Worm (Caenorhabditis elegans): ENCODE results near the gene Y27F2A.6.
"Not testable (repeated sequence)": the region's sequence is repeated elsewhere in the genome, so short reads cannot be mapped to it uniquely, and the experiment has no call there.

Gene Y27F2A.6

DNA sequence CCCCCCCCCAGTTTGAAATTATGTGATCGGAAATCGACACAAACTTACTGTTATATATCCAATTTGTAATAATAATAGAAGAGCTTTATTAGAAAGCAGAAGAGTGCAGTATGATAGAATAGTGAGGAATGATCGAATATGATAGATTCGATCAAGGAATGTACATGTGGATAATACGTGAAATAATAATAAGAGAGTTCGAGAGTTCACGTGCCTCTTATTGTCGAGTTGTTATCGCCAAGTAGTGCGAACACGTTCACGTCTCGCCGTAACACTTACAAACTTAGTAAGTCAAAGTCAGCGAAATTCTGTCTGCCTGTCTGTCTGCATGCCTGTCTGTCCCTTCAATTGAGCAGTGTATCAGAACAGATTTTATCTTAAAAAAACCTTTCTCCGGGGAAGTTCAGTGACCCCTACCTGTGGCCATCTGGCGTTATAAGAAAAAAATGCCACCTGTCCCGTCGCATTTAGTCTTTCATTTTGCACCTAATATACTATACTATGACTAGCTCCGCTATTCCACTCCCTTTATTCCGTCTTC lies at the start of gene Y27F2A.6, which contains the start of gene Y27F2A.8:
Y27F2A.6 (minus strand) TSS at position 101 of the 541 bp plus-strand sequence.
Y27F2A.8 (plus strand) TSS at position 491 of the 541 bp plus-strand sequence.
- TF ChIP-seq T22C8.4 (GFP tag; IDR thresholded peaks at IDR 0.05); med-1 (GFP tag; optimal IDR thresholded peaks at IDR 0.05; ENCODE audit: insufficient read depth); ref-1 (GFP tag; conservative IDR thresholded peaks at IDR 0.05): not testable (repeated sequence)

DNA sequence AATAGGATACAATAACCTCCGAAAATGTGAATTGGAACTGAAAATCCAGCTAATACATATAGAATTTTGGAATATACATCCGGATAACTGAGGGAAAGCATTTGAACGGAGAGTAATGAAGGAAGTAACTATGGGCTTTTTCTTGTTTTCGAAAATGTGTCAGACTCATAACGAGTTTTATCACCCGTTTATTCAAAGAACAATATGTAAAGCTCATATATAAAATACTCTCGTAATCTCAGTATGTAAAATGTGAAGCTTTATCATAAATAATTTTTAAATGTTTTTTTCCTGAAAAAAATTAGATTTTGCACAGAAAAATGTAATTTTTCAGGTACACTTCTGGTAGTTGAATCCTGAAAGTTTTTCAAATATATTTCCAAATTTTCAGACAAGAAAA lies 47.2 kb upstream of the Y27F2A.6 start, which contains the start of gene srh-297:
srh-297 (minus strand) TSS at position 101 of the 400 bp plus-strand sequence.
- TF ChIP-seq ztf-23 (GFP tag; IDR thresholded peaks at IDR 0.05) = no peak
- TF ChIP-seq T22C8.4 (GFP tag; IDR thresholded peaks at IDR 0.05) = no peak
- no peak for TF ChIP-seq med-1 (GFP tag; optimal IDR thresholded peaks at IDR 0.05; ENCODE audit: insufficient read depth)
- no peak for TF ChIP-seq klf-2 (GFP tag; conservative IDR thresholded peaks at IDR 0.05)
- TF ChIP-seq ztf-29 (GFP tag; IDR thresholded peaks at IDR 0.05) = no peak
- no peak for TF ChIP-seq cog-1 (tag; optimal IDR thresholded peaks at IDR 0.05)
- TF ChIP-seq ref-1 (GFP tag; conservative IDR thresholded peaks at IDR 0.05) = no peak
- no peak for TF ChIP-seq tab-1 (GFP tag; IDR thresholded peaks at IDR 0.05)
- TF ChIP-seq flt-1 (GFP tag; IDR thresholded peaks at IDR 0.05) = no peak

DNA sequence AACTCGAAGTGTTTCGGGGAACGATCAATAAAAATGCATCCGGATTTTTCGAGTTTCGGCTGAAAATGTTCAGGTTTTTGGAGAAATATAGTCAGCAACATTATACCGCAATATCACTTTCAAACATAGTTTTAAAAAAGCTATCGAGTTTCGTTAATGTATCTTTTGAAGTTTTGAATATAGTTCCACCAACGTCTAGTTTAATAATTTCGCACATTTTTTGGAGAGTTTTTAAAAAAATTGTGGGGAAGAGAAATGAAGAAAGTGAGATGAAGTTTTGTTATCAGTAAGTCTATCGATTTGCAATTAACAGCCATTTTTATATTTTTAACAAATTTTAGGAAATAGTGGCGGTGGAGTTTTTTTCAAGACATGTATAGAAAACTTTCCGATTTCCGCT lies 42.6 kb upstream of the Y27F2A.6 start, which contains the start of gene ZC239.17:
ZC239.17 (minus strand) TSS at position 101 of the 400 bp plus-strand sequence.
- TF ChIP-seq klf-2 (GFP tag; conservative IDR thresholded peaks at IDR 0.05) (no peak), med-1 (GFP tag; optimal IDR thresholded peaks at IDR 0.05; ENCODE audit: insufficient read depth) (no peak), ztf-29 (GFP tag; IDR thresholded peaks at IDR 0.05) (no peak), flt-1 (GFP tag; IDR thresholded peaks at IDR 0.05) (no peak), tab-1 (GFP tag; IDR thresholded peaks at IDR 0.05) (no peak), T22C8.4 (GFP tag; IDR thresholded peaks at IDR 0.05) (no peak), ref-1 (GFP tag; conservative IDR thresholded peaks at IDR 0.05) (no peak), cog-1 (tag; optimal IDR thresholded peaks at IDR 0.05) (no peak), ztf-23 (GFP tag; IDR thresholded peaks at IDR 0.05) (no peak)

DNA sequence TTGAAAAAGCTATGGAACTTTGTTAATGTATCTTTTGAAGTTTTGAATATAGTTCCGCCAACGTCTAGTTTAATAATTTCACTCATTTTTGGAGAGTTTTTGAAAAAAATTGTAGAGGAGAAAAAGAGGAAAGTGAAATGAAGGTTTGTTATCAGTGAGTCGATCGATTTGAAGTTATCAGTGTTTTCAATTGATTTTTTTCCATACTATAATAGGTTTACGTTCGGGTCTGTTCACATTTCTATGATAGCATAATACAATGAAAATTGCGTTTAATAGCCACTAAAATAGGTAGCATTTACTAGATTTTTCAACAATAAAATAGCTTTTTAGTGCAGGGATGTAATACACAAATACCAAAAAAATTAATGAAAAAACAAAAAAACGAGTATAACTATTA lies 42.0 kb upstream of the Y27F2A.6 start, which contains the start of gene ZC239.16:
ZC239.16 (minus strand) TSS at position 120 of the 400 bp plus-strand sequence.
- TF ChIP-seq flt-1 (GFP tag; IDR thresholded peaks at IDR 0.05) (no peak), klf-2 (GFP tag; conservative IDR thresholded peaks at IDR 0.05) (no peak), T22C8.4 (GFP tag; IDR thresholded peaks at IDR 0.05) (no peak), tab-1 (GFP tag; IDR thresholded peaks at IDR 0.05) (no peak), ztf-23 (GFP tag; IDR thresholded peaks at IDR 0.05) (no peak), med-1 (GFP tag; optimal IDR thresholded peaks at IDR 0.05; ENCODE audit: insufficient read depth) (no peak), ref-1 (GFP tag; conservative IDR thresholded peaks at IDR 0.05) (no peak), cog-1 (tag; optimal IDR thresholded peaks at IDR 0.05) (no peak), ztf-29 (GFP tag; IDR thresholded peaks at IDR 0.05) (no peak)

DNA sequence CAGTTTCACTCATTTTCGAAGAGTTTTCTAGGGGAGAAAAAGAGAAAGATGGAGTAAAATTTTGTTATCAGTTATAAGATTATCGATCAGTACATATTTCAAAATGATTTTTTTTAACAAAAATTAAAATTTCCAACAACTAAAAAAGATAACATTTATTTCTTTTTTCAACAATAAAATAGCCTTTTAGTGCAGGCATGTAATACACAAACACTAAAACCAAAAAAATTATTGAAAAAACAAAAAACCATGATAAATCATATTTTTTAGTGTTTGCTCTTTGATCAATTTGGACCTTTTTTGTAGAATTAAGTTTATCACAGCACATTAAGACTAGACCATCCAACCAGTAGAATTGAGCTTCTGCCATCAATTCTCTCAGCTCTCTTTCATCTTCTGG lies 41.4 kb upstream of the Y27F2A.6 start, which contains the start of gene ZC239.15:
ZC239.15 (minus strand) TSS at position 101 of the 400 bp plus-strand sequence.
- TF ChIP-seq T22C8.4 (GFP tag; IDR thresholded peaks at IDR 0.05) = no peak
- TF ChIP-seq ztf-29 (GFP tag; IDR thresholded peaks at IDR 0.05) = no peak
- TF ChIP-seq cog-1 (tag; optimal IDR thresholded peaks at IDR 0.05) = no peak
- no peak for TF ChIP-seq med-1 (GFP tag; optimal IDR thresholded peaks at IDR 0.05; ENCODE audit: insufficient read depth)

DNA sequence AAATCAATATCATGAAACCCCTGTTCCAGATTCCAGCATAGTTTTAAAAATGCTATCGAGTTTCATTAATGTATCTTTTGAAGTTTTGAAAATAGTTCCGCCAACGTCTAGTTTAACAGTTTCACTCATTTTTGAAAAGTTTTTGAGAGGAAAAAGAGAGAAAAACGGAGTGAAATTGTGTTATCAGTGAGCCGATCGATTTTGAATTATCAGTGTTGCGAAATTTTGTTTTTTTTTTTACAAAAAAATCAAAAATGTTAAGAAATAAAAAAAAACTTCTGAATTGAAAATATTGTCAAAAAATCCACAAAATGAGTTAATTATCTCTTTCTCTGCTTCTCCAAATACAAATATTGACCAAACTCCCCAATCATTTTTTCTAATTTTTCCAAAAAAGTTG lies 39.5 kb upstream of the Y27F2A.6 start, which contains the start of gene ZC239.13:
ZC239.13 (minus strand) TSS at position 154 of the 400 bp plus-strand sequence.
- no peak for TF ChIP-seq ref-1 (GFP tag; conservative IDR thresholded peaks at IDR 0.05)
- TF ChIP-seq cog-1 (tag; optimal IDR thresholded peaks at IDR 0.05) = no peak
- no peak for TF ChIP-seq T22C8.4 (GFP tag; IDR thresholded peaks at IDR 0.05)
- no peak for TF ChIP-seq tab-1 (GFP tag; IDR thresholded peaks at IDR 0.05)
- no peak for TF ChIP-seq klf-2 (GFP tag; conservative IDR thresholded peaks at IDR 0.05)
- TF ChIP-seq flt-1 (GFP tag; IDR thresholded peaks at IDR 0.05) = no peak
- TF ChIP-seq med-1 (GFP tag; optimal IDR thresholded peaks at IDR 0.05; ENCODE audit: insufficient read depth) = no peak
- TF ChIP-seq ztf-29 (GFP tag; IDR thresholded peaks at IDR 0.05) = no peak
- no peak for TF ChIP-seq ztf-23 (GFP tag; IDR thresholded peaks at IDR 0.05)

DNA sequence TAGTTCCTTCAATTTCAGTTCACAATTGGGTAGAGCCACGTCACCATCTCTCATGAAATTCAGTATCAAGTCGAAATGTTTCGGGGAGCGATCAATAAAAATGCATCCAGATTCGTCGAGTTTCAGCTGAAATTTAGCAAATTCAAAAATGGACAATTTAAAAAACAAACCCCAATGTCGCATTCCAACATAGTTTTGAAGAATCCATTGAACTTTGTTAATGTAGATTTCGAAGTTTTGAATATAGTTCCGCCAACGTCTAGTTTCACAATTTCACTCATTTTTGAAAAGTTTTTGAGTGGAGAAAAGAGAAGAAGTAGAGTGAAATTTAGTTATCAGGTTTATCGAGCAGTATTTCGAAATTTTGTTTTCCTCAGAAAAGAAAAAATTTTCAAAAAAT lies 38.5 kb upstream of the Y27F2A.6 start, which contains the start of gene ZC239.14:
ZC239.14 (minus strand) TSS at position 305 of the 400 bp plus-strand sequence.
- no peak for TF ChIP-seq klf-2 (GFP tag; conservative IDR thresholded peaks at IDR 0.05)
- no peak for TF ChIP-seq ref-1 (GFP tag; conservative IDR thresholded peaks at IDR 0.05)
- no peak for TF ChIP-seq T22C8.4 (GFP tag; IDR thresholded peaks at IDR 0.05)
- TF ChIP-seq cog-1 (tag; optimal IDR thresholded peaks at IDR 0.05) = no peak
- no peak for TF ChIP-seq tab-1 (GFP tag; IDR thresholded peaks at IDR 0.05)
- TF ChIP-seq flt-1 (GFP tag; IDR thresholded peaks at IDR 0.05) = no peak
- no peak for TF ChIP-seq ztf-23 (GFP tag; IDR thresholded peaks at IDR 0.05)
- TF ChIP-seq med-1 (GFP tag; optimal IDR thresholded peaks at IDR 0.05; ENCODE audit: insufficient read depth) = no peak
- TF ChIP-seq ztf-29 (GFP tag; IDR thresholded peaks at IDR 0.05) = no peak

DNA sequence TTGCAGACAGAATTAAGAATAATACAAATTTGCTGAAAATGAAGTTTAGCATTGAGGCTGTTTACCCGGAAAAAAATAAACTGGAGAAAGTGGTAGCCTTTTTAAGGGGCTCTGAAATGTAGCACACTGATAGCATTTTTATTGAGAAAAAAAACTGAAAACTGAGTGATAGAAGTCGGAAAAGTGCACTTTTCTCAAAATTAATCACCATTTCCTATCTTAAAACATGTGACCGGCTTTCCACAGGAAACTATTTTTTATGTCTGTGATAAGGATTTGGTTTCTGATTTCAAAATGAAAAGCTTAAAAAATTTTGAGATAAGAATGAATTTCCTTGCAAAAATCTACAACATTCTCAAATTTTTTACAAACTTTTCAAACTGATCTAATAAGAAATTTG lies 37.5 kb upstream of the Y27F2A.6 start, which contains the start of gene ZC239.22:
ZC239.22 (minus strand) TSS at position 101 of the 400 bp plus-strand sequence.
- TF ChIP-seq cog-1 (tag; optimal IDR thresholded peaks at IDR 0.05) = no peak
- TF ChIP-seq ztf-29 (GFP tag; IDR thresholded peaks at IDR 0.05) = no peak
- TF ChIP-seq med-1 (GFP tag; optimal IDR thresholded peaks at IDR 0.05; ENCODE audit: insufficient read depth) = no peak
- no peak for TF ChIP-seq tab-1 (GFP tag; IDR thresholded peaks at IDR 0.05)
- TF ChIP-seq ztf-23 (GFP tag; IDR thresholded peaks at IDR 0.05) = no peak
- no peak for TF ChIP-seq flt-1 (GFP tag; IDR thresholded peaks at IDR 0.05)
- no peak for TF ChIP-seq klf-2 (GFP tag; conservative IDR thresholded peaks at IDR 0.05)
- TF ChIP-seq T22C8.4 (GFP tag; IDR thresholded peaks at IDR 0.05) = no peak
- TF ChIP-seq ref-1 (GFP tag; conservative IDR thresholded peaks at IDR 0.05) = no peak

DNA sequence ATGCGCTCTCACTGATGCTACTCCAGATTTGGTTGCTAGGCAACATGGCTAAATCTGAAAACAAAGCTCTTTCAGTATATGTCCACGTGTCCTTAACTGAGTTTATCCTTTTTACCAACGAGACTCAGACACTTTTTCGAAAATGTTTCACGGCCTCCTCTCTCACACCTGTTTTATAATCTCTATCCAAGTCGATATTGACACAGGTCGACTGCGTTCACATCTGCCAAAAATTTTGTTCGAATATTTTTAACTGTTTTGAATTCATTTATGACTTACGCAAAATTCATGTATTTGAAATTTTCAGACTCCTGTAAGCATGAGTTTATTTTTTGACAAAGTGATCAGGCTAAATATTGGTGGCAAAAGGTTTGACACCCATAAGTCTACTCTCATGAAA lies 32.6 kb upstream of the Y27F2A.6 start, which contains the start of gene ZC239.3:
ZC239.3 (plus strand) TSS at position 301 of the 400 bp plus-strand sequence.
- not testable (repeated sequence) for TF ChIP-seq flt-1, ztf-29, T22C8.4 (GFP tag; IDR thresholded peaks at IDR 0.05)

All from whole organism, midembryonic.